Fruit fly (Drosophila melanogaster) whole organism, embryonic: Measurements from ENCODE around the gene corto.

Experiments used
- CG10267 ChIP-seq: fragments of 200-800 bp; sonication (Bioruptor generic); optimal IDR thresholded peaks from 2 replicates; lab custom pipeline; 2018; ENCODE audit warnings: missing biosample characterization, mild to moderate bottlenecking, missing genetic modification characterization, moderate library complexity
- CG10431 ChIP-seq: fragments of 200-800 bp; sonication (Bioruptor generic); optimal IDR thresholded peaks from 3 replicates; lab custom pipeline; 2018; ENCODE audit warnings: missing biosample characterization, mild to moderate bottlenecking, missing genetic modification characterization
- CG11085 ChIP-seq: fragments of 200-800 bp; sonication (Bioruptor generic); IDR thresholded peaks from 2 replicates; pipeline ENCODE4 v1.3.6; 2022; ENCODE audit warnings: missing biosample characterization, missing genetic modification characterization
- CG12071 ChIP-seq: fragments of 200-800 bp; sonication (Bioruptor generic); optimal IDR thresholded peaks from 3 replicates; lab custom pipeline; 2018; ENCODE audit warnings: missing biosample characterization, mild to moderate bottlenecking, missing genetic modification characterization
- CG13894 ChIP-seq: fragments of 200-800 bp; sonication (Bioruptor generic); optimal IDR thresholded peaks from 3 replicates; lab custom pipeline; 2018; ENCODE audit warnings: missing biosample characterization, mild to moderate bottlenecking, missing genetic modification characterization, moderate library complexity
- CG14441 ChIP-seq: fragments of 200-800 bp; sonication (Bioruptor generic); IDR thresholded peaks from 2 replicates; pipeline ENCODE4 v1.3.6; 2022; ENCODE audit warnings: missing biosample characterization, missing genetic modification characterization
- CG16815 ChIP-seq: fragments of 200-800 bp; sonication (Bioruptor generic); optimal IDR thresholded peaks from 3 replicates; lab custom pipeline; 2017; ENCODE audit warnings: missing biosample characterization, mild to moderate bottlenecking, missing genetic modification characterization
- CG18262 ChIP-seq: fragments of 200-800 bp; optimal IDR thresholded peaks from 3 replicates; lab custom pipeline; 2019; ENCODE audit warnings: missing biosample characterization, mild to moderate bottlenecking, missing genetic modification characterization, moderate library complexity
- CG2712 ChIP-seq: fragments of 200-800 bp; optimal IDR thresholded peaks from 3 replicates; lab custom pipeline; 2019; ENCODE audit warnings: missing biosample characterization, mild to moderate bottlenecking, missing genetic modification characterization, moderate library complexity
- CG3995 ChIP-seq: fragments of 200-800 bp; sonication (Bioruptor generic); optimal IDR thresholded peaks from 3 replicates; lab custom pipeline; 2016; ENCODE audit warnings: missing biosample characterization, missing genetic modification characterization
- CG4730 ChIP-seq: fragments of 200-800 bp; sonication (Bioruptor generic); IDR thresholded peaks from 2 replicates; pipeline ENCODE4 v1.3.6; 2022; ENCODE audit warnings: missing biosample characterization, missing genetic modification characterization
- CG7556 ChIP-seq: fragments of 200-800 bp; sonication (Bioruptor generic); optimal IDR thresholded peaks from 2 replicates; lab custom pipeline; 2017; ENCODE audit warnings: missing biosample characterization, mild to moderate bottlenecking, missing genetic modification characterization
- CG7745 ChIP-seq: fragments of 200-800 bp; sonication (Bioruptor generic); optimal IDR thresholded peaks from 2 replicates; lab custom pipeline; 2018; ENCODE audit warnings: missing biosample characterization, mild to moderate bottlenecking, missing genetic modification characterization, moderate library complexity
- CG7928 ChIP-seq: fragments of 200-800 bp; sonication (Bioruptor generic); optimal IDR thresholded peaks from 2 replicates; lab custom pipeline; 2017; ENCODE audit warnings: missing biosample characterization, mild to moderate bottlenecking, missing genetic modification characterization
- CG8089 ChIP-seq: fragments of 200-800 bp; sonication (Bioruptor generic); optimal IDR thresholded peaks from 3 replicates; lab custom pipeline; 2016; ENCODE audit warnings: missing biosample characterization, missing genetic modification characterization
- CG8388 ChIP-seq: fragments of 200-800 bp; sonication (Bioruptor generic); optimal IDR thresholded peaks from 2 replicates; lab custom pipeline; 2019; ENCODE audit warnings: missing biosample characterization, mild to moderate bottlenecking, missing genetic modification characterization, moderate library complexity
- CrebB ChIP-seq: fragments of 200-800 bp; sonication (Bioruptor generic); optimal IDR thresholded peaks from 3 replicates; lab custom pipeline; 2018; ENCODE audit warnings: missing biosample characterization, mild to moderate bottlenecking, missing genetic modification characterization
- Dek ChIP-seq: fragments of 200-800 bp; sonication (Bioruptor generic); optimal IDR thresholded peaks from 3 replicates; lab custom pipeline; 2019; ENCODE audit warnings: missing biosample characterization, mild to moderate bottlenecking, missing genetic modification characterization, moderate library complexity
- Doc2 ChIP-seq: fragments of 200-800 bp; sonication (Bioruptor generic); IDR thresholded peaks from 2 replicates; pipeline ENCODE4 v1.3.6; 2022; ENCODE audit warnings: missing biosample characterization, missing genetic modification characterization
- Drgx ChIP-seq: fragments of 200-800 bp; sonication (Bioruptor generic); IDR thresholded peaks from 2 replicates; pipeline ENCODE4 v1.3.6; 2022; ENCODE audit warnings: missing biosample characterization, missing genetic modification characterization
- ERR ChIP-seq: fragments of 200-800 bp; sonication (Bioruptor generic); optimal IDR thresholded peaks from 2 replicates; lab custom pipeline; 2016; ENCODE audit warnings: missing biosample characterization, missing genetic modification characterization
- Fer2 ChIP-seq: fragments of 200-800 bp; sonication (Bioruptor generic); optimal IDR thresholded peaks from 2 replicates; lab custom pipeline; 2018; ENCODE audit warnings: missing biosample characterization, mild to moderate bottlenecking, missing genetic modification characterization, moderate library complexity
- Fer3 ChIP-seq: fragments of 200-800 bp; sonication (Bioruptor generic); optimal IDR thresholded peaks from 2 replicates; lab custom pipeline; 2018; ENCODE audit warnings: missing biosample characterization, mild to moderate bottlenecking, missing genetic modification characterization, moderate library complexity
- Gug ChIP-seq: fragments of 200-800 bp; sonication (Bioruptor generic); IDR thresholded peaks from 4 replicates; pipeline ENCODE4 v1.3.6; 2022; ENCODE audit warnings: missing biosample characterization, missing genetic modification characterization
- Jarid2 ChIP-seq: fragments of 200-800 bp; sonication (Bioruptor generic); optimal IDR thresholded peaks from 3 replicates; lab custom pipeline; 2017; ENCODE audit warnings: mild to moderate bottlenecking, missing biosample characterization, missing genetic modification reagents, missing genetic modification characterization
- MTF-1 ChIP-seq: fragments of 200-800 bp; sonication (Bioruptor generic); optimal IDR thresholded peaks from 2 replicates; lab custom pipeline; 2018; ENCODE audit warnings: missing biosample characterization, mild to moderate bottlenecking, missing genetic modification characterization, borderline replicate concordance
- Med ChIP-seq: fragments of 200-800 bp; sonication (Bioruptor generic); peaks from one replicate; lab custom pipeline; 2016; ENCODE audit warnings: missing biosample characterization, missing genetic modification characterization, mild to moderate bottlenecking, inconsistent platforms, moderate library complexity
- Sin3A ChIP-seq: fragments of >200 bp; optimal IDR thresholded peaks from 2 replicates; lab custom pipeline; 2018
- Sox100B ChIP-seq: fragments of 200-800 bp; sonication (Bioruptor generic); optimal IDR thresholded peaks from 3 replicates; lab custom pipeline; 2018; ENCODE audit warnings: missing biosample characterization, mild to moderate bottlenecking, missing genetic modification characterization
- Taf1 ChIP-seq: fragments of 200-800 bp; sonication (Bioruptor generic); IDR thresholded peaks from 2 replicates; pipeline ENCODE4 v1.3.6; 2022; ENCODE audit warnings: missing biosample characterization, missing genetic modification characterization
- Usf ChIP-seq: fragments of 200-800 bp; sonication (Bioruptor generic); optimal IDR thresholded peaks from 2 replicates; lab custom pipeline; 2017; ENCODE audit warnings: missing genotype, missing biosample characterization, missing genetic modification characterization
- ac ChIP-seq: fragments of 200-800 bp; sonication (Bioruptor generic); optimal IDR thresholded peaks from 3 replicates; lab custom pipeline; 2017; ENCODE audit warnings: missing biosample characterization, mild to moderate bottlenecking, missing genetic modification characterization
- chinmo ChIP-seq: fragments of 200-800 bp; sonication (Bioruptor generic); IDR thresholded peaks from 4 replicates; pipeline ENCODE4 v1.3.6; 2022; ENCODE audit warnings: missing biosample characterization, missing genetic modification characterization; ENCODE audit not compliant: partially characterized antibody
- chn ChIP-seq: fragments of 200-800 bp; sonication (Bioruptor generic); optimal IDR thresholded peaks from 2 replicates; lab custom pipeline; 2016; ENCODE audit warnings: missing biosample characterization, missing genetic modification characterization
- cwo ChIP-seq: fragments of 200-800 bp; sonication (Bioruptor generic); optimal IDR thresholded peaks from 3 replicates; lab custom pipeline; 2017; ENCODE audit warnings: missing biosample characterization, missing genetic modification characterization, mild to moderate bottlenecking, moderate library complexity, missing genetic modification reagents
- en ChIP-seq: fragments of 200-800 bp; sonication (Bioruptor generic); optimal IDR thresholded peaks from 2 replicates; lab custom pipeline; 2016; ENCODE audit warnings: missing biosample characterization, missing genetic modification characterization
- eve ChIP-seq, 2 experiments: fragments of >200 bp; optimal IDR thresholded peaks; 2 replicates each; lab custom pipeline; 2017; ENCODE audit warnings: missing biosample characterization in 2 of 2, missing genetic modification characterization in 2 of 2
- fu2 ChIP-seq: fragments of 200-800 bp; sonication (Bioruptor generic); optimal IDR thresholded peaks from 2 replicates; lab custom pipeline; 2016; ENCODE audit warnings: missing biosample characterization, missing genetic modification characterization
- gce ChIP-seq: fragments of 200-800 bp; sonication (Bioruptor generic); IDR thresholded peaks from 3 replicates; pipeline ENCODE4 v1.3.6; 2022; ENCODE audit warnings: missing biosample characterization, missing genetic modification characterization
- gt ChIP-seq: fragments of 200-800 bp; sonication (Bioruptor generic); IDR thresholded peaks from 2 replicates; pipeline ENCODE4 v1.3.6; 2022; ENCODE audit warnings: missing biosample characterization, missing genetic modification characterization
- jing ChIP-seq: fragments of 200-800 bp; sonication (Bioruptor generic); optimal IDR thresholded peaks from 2 replicates; lab custom pipeline; 2018; ENCODE audit warnings: missing biosample characterization, mild to moderate bottlenecking, missing genetic modification characterization
- kay ChIP-seq: fragments of 200-800 bp; sonication (Bioruptor generic); optimal IDR thresholded peaks from 2 replicates; lab custom pipeline; 2016; ENCODE audit warnings: missing biosample characterization, missing genetic modification characterization
- odd ChIP-seq: fragments of 200-800 bp; sonication (Bioruptor generic); optimal IDR thresholded peaks from 2 replicates; lab custom pipeline; 2017; ENCODE audit warnings: missing biosample characterization, mild to moderate bottlenecking, missing genetic modification characterization
- otp ChIP-seq: fragments of 200-800 bp; sonication (Bioruptor generic); IDR thresholded peaks from 3 replicates; pipeline ENCODE4, ENCODE4 v1.3.6; 2022; ENCODE audit warnings: missing biosample characterization, missing genetic modification characterization
- pnt ChIP-seq: fragments of 200-800 bp; sonication (Bioruptor generic); optimal IDR thresholded peaks from 3 replicates; lab custom pipeline; 2016; ENCODE audit warnings: missing biosample characterization, missing genetic modification characterization
- repo ChIP-seq: fragments of 200-800 bp; sonication (Bioruptor generic); optimal IDR thresholded peaks from 2 replicates; lab custom pipeline; 2016; ENCODE audit warnings: missing biosample characterization, missing genetic modification characterization
- salm ChIP-seq: fragments of 200-800 bp; sonication (Bioruptor generic); optimal IDR thresholded peaks from 2 replicates; lab custom pipeline; 2018; ENCODE audit warnings: missing biosample characterization, mild to moderate bottlenecking, missing genetic modification characterization
- tin ChIP-seq: fragments of 200-800 bp; sonication (Bioruptor generic); optimal IDR thresholded peaks from 3 replicates; lab custom pipeline; 2016; ENCODE audit warnings: missing biosample characterization, missing genetic modification characterization
- tup ChIP-seq: fragments of 200-800 bp; sonication (Bioruptor generic); optimal IDR thresholded peaks from 2 replicates; lab custom pipeline; 2016; ENCODE audit warnings: missing biosample characterization, mild to moderate bottlenecking, missing genetic modification characterization, moderate library complexity
- zf30C ChIP-seq: fragments of 200-800 bp; sonication (Bioruptor generic); optimal IDR thresholded peaks from 3 replicates; lab custom pipeline; 2018; ENCODE audit warnings: missing biosample characterization, mild to moderate bottlenecking, missing genetic modification characterization
- zfh1 ChIP-seq: fragments of 200-800 bp; sonication (Bioruptor generic); IDR thresholded peaks from 3 replicates; pipeline ENCODE4 v1.3.6; 2022; ENCODE audit warnings: missing biosample characterization, missing genetic modification characterization

The corto gene

dm6 chr3R:5030728-5031373 lies 56.0 kb downstream of the corto start (continued):
- TF ChIP-seq Sox100B (GFP tag; lab: Kevin White, UChicago) (no peak), CG7745 (tag; lab: Kevin White, UChicago) (no peak), zf30C (GFP tag; lab: Kevin White, UChicago) (no peak), CG7556 (no peak), Gug (GFP tag; lab: Robert Waterston, UW) (no peak), en (GFP tag; lab: Kevin White, UChicago) (no peak), ac (GFP tag; lab: Kevin White, UChicago) (no peak), Taf1 (GFP tag; lab: Robert Waterston, UW) (no peak), Drgx (GFP tag; lab: Robert Waterston, UW) (peak; percentile 31; the same call in 1 of the 2 replicates), CrebB (tag; lab: Kevin White, UChicago) (no peak), eve (GFP tag; optimal IDR thresholded peaks at IDR 0.05; lab: Kevin White, UChicago) (peak in 1 of 2 experiments; percentile 36), Usf (GFP tag; lab: Kevin White, UChicago) (no peak), CG12071 (GFP tag; lab: Kevin White, UChicago) (no peak), odd (GFP tag; lab: Kevin White, UChicago) (peak; percentile 3), jing (GFP tag; lab: Kevin White, UChicago) (no peak), CG16815 (GFP tag; lab: Kevin White, UChicago) (no peak), CG13894 (peak; percentile 69), repo (GFP tag; lab: Kevin White, UChicago) (no peak), chn (no peak), CG4730 (GFP tag; lab: Robert Waterston, UW) (no peak), cwo (GFP tag; lab: Kevin White, UChicago) (no peak), CG11085 (no peak), CG14441 (GFP tag; lab: Robert Waterston, UW) (no peak), CG8388 (GFP tag; lab: Kevin White, UChicago) (no peak), otp (GFP tag; lab: Robert Waterston, UW) (0 out of 3 replicates have a peak, but pooled peaks have one; percentile 5), CG7928 (no peak), tup (GFP tag; lab: Kevin White, UChicago) (no peak), gt (GFP tag; lab: Robert Waterston, UW) (no peak), Jarid2 (GFP tag; lab: Kevin White, UChicago) (no peak), pnt (no peak), CG8089 (GFP tag; lab: Kevin White, UChicago) (no peak), MTF-1 (no peak), CG2712 (tag; lab: Kevin White, UChicago) (peak; percentile 14), kay (no peak), gce (no peak), tin (GFP tag; lab: Kevin White, UChicago) (no peak), Sin3A (no peak), ERR (GFP tag; lab: Kevin White, UChicago) (no peak), CG3995 (GFP tag; lab: Kevin White, UChicago) (no peak), Fer3 (tag; lab: Kevin White, UChicago) (no peak), Fer2 (no peak), CG10267 (tag; lab: Kevin White, UChicago) (no peak), zfh1 (no peak), Med (GFP tag; lab: Kevin White, UChicago) (peak; percentile 52), fu2 (GFP tag; lab: Kevin White, UChicago) (no peak), CG18262 (no peak), Dek (tag; lab: Kevin White, UChicago) (no peak), chinmo (GFP tag; lab: Robert Waterston, UW) (0 out of 4 replicates have a peak, but pooled peaks have one; percentile 53), Doc2 (GFP tag; lab: Robert Waterston, UW) (no peak), salm (tag; lab: Kevin White, UChicago) (no peak), CG10431 (GFP tag; lab: Kevin White, UChicago) (no peak)
